Worm (Caenorhabditis elegans) whole organism, L4 larva: ENCODE measurements around the gene ugt-7.

Experiments
- T26A8.4 ChIP-seq: fragments of 200-800 bp; sonication (Bioruptor generic); IDR thresholded peaks from 2 replicates; pipeline ENCODE4 v1.3.6; 2022; ENCODE audit warnings: missing genetic modification characterization, missing compliant biosample characterization
- Y48G9A.11 ChIP-seq: fragments of 200-800 bp; sonication (Bioruptor generic); IDR thresholded peaks from 2 replicates; pipeline ENCODE4 v1.3.6; 2022; ENCODE audit warnings: missing genetic modification reagents, missing genetic modification characterization, missing compliant biosample characterization
- aha-1 ChIP-seq: fragments of 150-350 bp; peaks from one replicate; lab custom pipeline; 2014; ENCODE audit warnings: missing biosample characterization, missing genetic modification characterization
- ama-1 ChIP-seq: fragments of 150-350 bp; optimal IDR thresholded peaks from 2 replicates; lab custom pipeline; 2014; ENCODE audit warnings: inconsistent platforms, mixed read lengths
- ceh-20 ChIP-seq: fragments of 200-800 bp; sonication (Bioruptor generic); IDR thresholded peaks from 2 replicates; pipeline ENCODE4 v1.3.6; 2022; ENCODE audit warnings: missing genetic modification reagents, missing genetic modification characterization, missing compliant biosample characterization
- ceh-32 ChIP-seq: sonication (generic microtip); optimal IDR thresholded peaks from 2 replicates; lab custom pipeline; 2016; ENCODE audit warnings: mild to moderate bottlenecking, missing genetic modification characterization, missing compliant biosample characterization; ENCODE audit not compliant: poor library complexity
- ceh-62 ChIP-seq: sonication (generic microtip); optimal IDR thresholded peaks from 2 replicates; lab custom pipeline; 2017; ENCODE audit warnings: missing biosample characterization, missing genetic modification characterization
- ceh-82 ChIP-seq: sonication (generic microtip); optimal IDR thresholded peaks from 2 replicates; lab custom pipeline; 2017; ENCODE audit warnings: missing biosample characterization, missing genetic modification characterization
- ces-1 ChIP-seq: fragments of 150-350 bp; sonication (generic microtip); optimal IDR thresholded peaks from 4 replicates; lab custom pipeline; 2014; ENCODE audit warnings: missing biosample characterization, missing genetic modification reagents, missing genetic modification characterization
- daf-12 ChIP-seq: fragments of 150-350 bp; optimal IDR thresholded peaks from 2 replicates; lab custom pipeline; 2014; ENCODE audit warnings: missing biosample characterization, missing genetic modification reagents, missing genetic modification characterization
- daf-16 ChIP-seq, 3 experiments: sonication (generic microtip); optimal IDR thresholded peaks; 2 replicates each; lab custom pipeline; 2016 to 2017; ENCODE audit warnings: missing genetic modification characterization in 3 of 3, missing genetic modification reagents in 3 of 3, mild to moderate bottlenecking in 2 of 3, missing compliant biosample characterization in 2 of 3, missing biosample characterization in 1 of 3, moderate library complexity in 1 of 3
- dmd-6 ChIP-seq: fragments of 200-800 bp; sonication (Bioruptor generic); IDR thresholded peaks from 2 replicates; pipeline ENCODE4 v1.3.6; 2022; ENCODE audit warnings: missing genetic modification reagents, missing genetic modification characterization, missing compliant biosample characterization
- dmd-8 ChIP-seq: fragments of 200-800 bp; sonication (Bioruptor generic); IDR thresholded peaks from 2 replicates; pipeline ENCODE4 v1.3.6; 2022; ENCODE audit warnings: missing genetic modification characterization, missing compliant biosample characterization
- dmd-9 ChIP-seq: fragments of 200-800 bp; sonication (Bioruptor generic); IDR thresholded peaks from 2 replicates; pipeline ENCODE4 v1.3.6; 2022; ENCODE audit warnings: missing genetic modification reagents, missing genetic modification characterization, missing compliant biosample characterization
- dve-1 ChIP-seq: sonication (generic microtip); optimal IDR thresholded peaks from 2 replicates; lab custom pipeline; 2017; ENCODE audit warnings: antibody characterized with exemption, mild to moderate bottlenecking, missing genetic modification characterization, missing compliant biosample characterization; ENCODE audit not compliant: insufficient read depth
- egl-27 ChIP-seq: sonication (generic microtip); optimal IDR thresholded peaks from 3 replicates; lab custom pipeline; 2017; ENCODE audit warnings: missing biosample characterization, missing genetic modification reagents, missing genetic modification characterization
- hlh-11 ChIP-seq: fragments of 200-800 bp; sonication (Bioruptor generic); optimal IDR thresholded peaks from 2 replicates; lab custom pipeline; 2018; ENCODE audit warnings: mild to moderate bottlenecking, missing genetic modification characterization, missing compliant biosample characterization
- hmg-1.1 ChIP-seq: fragments of 200-800 bp; sonication (Bioruptor generic); IDR thresholded peaks from 2 replicates; pipeline ENCODE4 v1.3.6; 2022; ENCODE audit warnings: missing genetic modification reagents, missing genetic modification characterization, missing compliant biosample characterization
- lir-3 ChIP-seq: sonication (generic microtip); optimal IDR thresholded peaks from 2 replicates; lab custom pipeline; 2016; ENCODE audit warnings: mild to moderate bottlenecking, missing genetic modification characterization, missing compliant biosample characterization
- mdl-1 ChIP-seq, 2 experiments: fragments of 150-350 bp in 1 of 2; sonication (generic microtip) in 1 of 2; optimal IDR thresholded peaks; 2 replicates each; lab custom pipeline; 2014 to 2017; ENCODE audit warnings: missing biosample characterization in 2 of 2, missing genetic modification characterization in 2 of 2
- mes-2 ChIP-seq: sonication (generic microtip); optimal IDR thresholded peaks from 2 replicates; lab custom pipeline; 2016; ENCODE audit warnings: missing genotype, mild to moderate bottlenecking, missing genetic modification characterization, missing compliant biosample characterization; ENCODE audit not compliant: poor library complexity, severe bottlenecking
- mxl-3 ChIP-seq: fragments of 200-800 bp; sonication (Bioruptor generic); optimal IDR thresholded peaks from 2 replicates; lab custom pipeline; 2018; ENCODE audit warnings: mild to moderate bottlenecking, missing genetic modification characterization, missing compliant biosample characterization
- nhr-11 ChIP-seq: fragments of 150-350 bp; optimal IDR thresholded peaks from 2 replicates; lab custom pipeline; 2014; ENCODE audit warnings: missing biosample characterization, missing genetic modification characterization
- nhr-28 ChIP-seq: fragments of 150-350 bp; optimal IDR thresholded peaks from 2 replicates; lab custom pipeline; 2014; ENCODE audit warnings: missing biosample characterization, missing genetic modification characterization
- nhr-41 ChIP-seq: fragments of 200-800 bp; sonication (Bioruptor generic); IDR thresholded peaks from 2 replicates; pipeline ENCODE4 v1.3.6; 2022; ENCODE audit warnings: missing genetic modification reagents, missing genetic modification characterization, missing compliant biosample characterization
- nhr-48 ChIP-seq: sonication (generic microtip); optimal IDR thresholded peaks from 2 replicates; lab custom pipeline; 2016; ENCODE audit warnings: mild to moderate bottlenecking, missing genetic modification characterization, missing compliant biosample characterization
- pha-4 ChIP-seq, 2 experiments: fragments of 150-350 bp in 1 of 2; fragments of 200-800 bp in 1 of 2; sonication (Bioruptor generic) in 1 of 2; IDR thresholded peaks in 1 of 2; optimal IDR thresholded peaks in 1 of 2; 2 replicates each; pipeline versions ENCODE4 v1.3.6 to Lab custom; 2014 to 2022; ENCODE audit warnings: missing genetic modification characterization in 2 of 2, missing genetic modification reagents in 2 of 2, missing biosample characterization in 1 of 2, missing compliant biosample characterization in 1 of 2
- php-3 ChIP-seq: fragments of 200-800 bp; sonication (Bioruptor generic); IDR thresholded peaks from 2 replicates; pipeline ENCODE4 v1.3.6; 2022; ENCODE audit warnings: missing genetic modification reagents, missing genetic modification characterization, missing compliant biosample characterization
- pqm-1 ChIP-seq: sonication (generic microtip); optimal IDR thresholded peaks from 2 replicates; lab custom pipeline; 2017; ENCODE audit warnings: missing biosample characterization, missing genetic modification characterization
- saeg-2 ChIP-seq: fragments of 200-800 bp; sonication (Bioruptor generic); IDR thresholded peaks from 2 replicates; pipeline ENCODE4 v1.3.6; 2022; ENCODE audit warnings: missing genetic modification reagents, missing genetic modification characterization, missing compliant biosample characterization
- sdz-12 ChIP-seq: fragments of 200-800 bp; sonication (Bioruptor generic); optimal IDR thresholded peaks from 2 replicates; lab custom pipeline; 2018; ENCODE audit warnings: mild to moderate bottlenecking, missing genetic modification characterization, missing compliant biosample characterization
- spr-3 ChIP-seq: fragments of 200-800 bp; sonication (Bioruptor generic); optimal IDR thresholded peaks from 2 replicates; lab custom pipeline; 2018; ENCODE audit warnings: mild to moderate bottlenecking, missing genetic modification characterization, missing compliant biosample characterization
- unc-62 ChIP-seq, 3 experiments: fragments of 150-350 bp in 1 of 3; sonication (generic microtip); optimal IDR thresholded peaks in 2 of 3; peaks in 1 of 3; 1 replicate in 1 of 3; 2 replicates in 2 of 3; lab custom pipeline; 2014 to 2017; ENCODE audit warnings: missing biosample characterization in 3 of 3, missing genetic modification characterization in 3 of 3, missing genetic modification reagents in 3 of 3, missing genotype in 1 of 3
- zag-1 ChIP-seq: fragments of 150-350 bp; optimal IDR thresholded peaks from 2 replicates; lab custom pipeline; 2014; ENCODE audit warnings: missing biosample characterization, missing genetic modification characterization
- zfp-3 ChIP-seq: fragments of 200-800 bp; sonication (Bioruptor generic); conservative IDR thresholded peaks from 2 replicates; pipeline ENCODE4 v1.3.6; 2022; ENCODE audit warnings: missing genetic modification reagents, missing genetic modification characterization, missing compliant biosample characterization
- ztf-11 ChIP-seq: fragments of 150-350 bp; optimal IDR thresholded peaks from 2 replicates; lab custom pipeline; 2014; ENCODE audit warnings: missing biosample characterization, missing genetic modification characterization

The ugt-7 gene

ce11 chrV:4975140-4975539 is 25.2 kb downstream of the ugt-7 start, which contains the start of gene F26G5.1:
Gene F26G5.1, plus strand, starts transcription at chrV:4975478.
- TF ChIP-seq aha-1: peak; percentile 53
- TF ChIP-seq ces-1 (GFP tag; lab: Kevin White, UChicago): no peak

- no peak for TF ChIP-seq mxl-3 (GFP tag; lab: Kevin White, UChicago)
- TF ChIP-seq dmd-6 (GFP tag; lab: Robert Waterston, UW): no peak
- no peak for TF ChIP-seq hlh-11
- no peak for TF ChIP-seq saeg-2 (GFP tag; lab: Robert Waterston, UW)
- TF ChIP-seq Y48G9A.11: no peak
- TF ChIP-seq T26A8.4 (GFP tag; lab: Robert Waterston, UW): no peak
Observed at ce11 chrV:4974677-4975076, 25.7 kb downstream of the ugt-7 start, which contains the start of gene srsx-10. Gene srsx-10, minus strand, starts transcription at chrV:4974777.

ce11 chrV:4972943-4973342 is 27.4 kb downstream of the ugt-7 start, which contains the start of gene srsx-9:
Gene srsx-9, minus strand, starts transcription at chrV:4973043.
- no peak for TF ChIP-seq lir-3

- TF ChIP-seq spr-3 (GFP tag; lab: Kevin White, UChicago) (no peak), daf-16 (GFP tag; optimal IDR thresholded peaks at IDR 0.05; lab: Kevin White, UChicago) (no peak), daf-16 (tag; optimal IDR thresholded peaks at IDR 0.05; lab: Kevin White, UChicago) (peak; percentile 61), ceh-32 (no peak), unc-62 (GFP tag; optimal IDR thresholded peaks at IDR 0.05 in 1 of 2; lab: Kevin White, UChicago) (peak in 1 of 2 experiments; percentile 33), unc-62 (tag; optimal IDR thresholded peaks at IDR 0.05; lab: Kevin White, UChicago) (no peak), nhr-11 (tag; lab: Kevin White, UChicago) (peak; percentile 11), nhr-28 (tag; lab: Kevin White, UChicago) (peak; percentile 48), ztf-11 (tag; lab: Kevin White, UChicago) (no peak), dve-1 (tag; lab: Kevin White, UChicago) (peak; percentile 13)
Observed at ce11 chrV:4969503-4969902, 30.9 kb downstream of the ugt-7 start.

ce11 chrV:4968775-4969174 is 31.6 kb downstream of the ugt-7 start:
- TF ChIP-seq dmd-6 (GFP tag; lab: Robert Waterston, UW) (peak; percentile 17; the same call in 1 of the 2 replicates), dmd-8 (GFP tag; lab: Robert Waterston, UW) (no peak), mdl-1 (tag; optimal IDR thresholded peaks at IDR 0.05; lab: Kevin White, UChicago) (no peak), daf-12 (tag; lab: Kevin White, UChicago) (no peak), ceh-62 (tag; lab: Kevin White, UChicago) (no peak), mes-2 (tag; lab: Kevin White, UChicago) (no peak), dve-1 (tag; lab: Kevin White, UChicago) (peak; percentile 27), Y48G9A.11 (no peak), ztf-11 (tag; lab: Kevin White, UChicago) (no peak), zag-1 (no peak), unc-62 (GFP tag; optimal IDR thresholded peaks at IDR 0.05 in 1 of 2; lab: Kevin White, UChicago) (peak in 1 of 2 experiments; percentile 13), unc-62 (tag; optimal IDR thresholded peaks at IDR 0.05; lab: Kevin White, UChicago) (no peak), pha-4 (GFP tag; IDR thresholded peaks at IDR 0.05; lab: Robert Waterston, UW) (no peak), pha-4 (tag; optimal IDR thresholded peaks at IDR 0.05; lab: Kevin White, UChicago) (no peak)

ce11 chrV:4967238-4967637 is 33.1 kb downstream of the ugt-7 start:
- TF ChIP-seq ama-1 (lab: Kevin White, UChicago) (no peak), dmd-9 (GFP tag; lab: Robert Waterston, UW) (no peak), zfp-3 (no peak), php-3 (no peak), hmg-1.1 (no peak), nhr-48 (no peak), ceh-82 (tag; lab: Kevin White, UChicago) (no peak), mes-2 (tag; lab: Kevin White, UChicago) (no peak), sdz-12 (GFP tag; lab: Kevin White, UChicago) (no peak), ceh-20 (GFP tag; lab: Robert Waterston, UW) (no peak), nhr-41 (no peak), egl-27 (tag; lab: Kevin White, UChicago) (no peak), lir-3 (no peak), pqm-1 (tag; lab: Kevin White, UChicago) (no peak)
